Fruit fly (Drosophila melanogaster) whole organism, embryonic: ENCODE data around the gene CG16985.

Experiments used
- ATbp ChIP-seq: fragments of 200-800 bp; sonication (Bioruptor generic); optimal IDR thresholded peaks from 2 replicates; lab custom pipeline; 2017; ENCODE audit warnings: missing biosample characterization, mild to moderate bottlenecking, missing genetic modification characterization, missing genetic modification reagents
- Asciz ChIP-seq: fragments of 200-800 bp; sonication (Bioruptor generic); optimal IDR thresholded peaks from 2 replicates; lab custom pipeline; 2017; ENCODE audit warnings: missing biosample characterization, mild to moderate bottlenecking, missing genetic modification characterization, missing genetic modification reagents
- B-H1 ChIP-seq: fragments of 200-800 bp; sonication (Bioruptor generic); IDR thresholded peaks from 3 replicates; pipeline ENCODE4 v1.3.6; 2022; ENCODE audit warnings: missing biosample characterization, missing genetic modification characterization
- BtbVII ChIP-seq: fragments of 200-800 bp; sonication (Bioruptor generic); optimal IDR thresholded peaks from 3 replicates; lab custom pipeline; 2017; ENCODE audit warnings: missing biosample characterization, mild to moderate bottlenecking, missing genetic modification characterization
- CG10366 ChIP-seq: fragments of 200-800 bp; sonication (Bioruptor generic); IDR thresholded peaks from 2 replicates; pipeline ENCODE4 v1.3.6; 2022; ENCODE audit warnings: missing biosample characterization, missing genetic modification characterization
- CG10462 ChIP-seq: fragments of 200-800 bp; sonication (Bioruptor generic); optimal IDR thresholded peaks from 2 replicates; lab custom pipeline; 2016; ENCODE audit warnings: missing biosample characterization, missing genetic modification characterization
- CG11456 ChIP-seq: fragments of 200-800 bp; sonication (Bioruptor generic); IDR thresholded peaks from 3 replicates; pipeline ENCODE4 v1.3.6; 2022; ENCODE audit warnings: missing biosample characterization, missing genetic modification characterization
- CG11723 ChIP-seq: fragments of 200-800 bp; sonication (Bioruptor generic); optimal IDR thresholded peaks from 2 replicates; lab custom pipeline; 2017; ENCODE audit warnings: missing biosample characterization, mild to moderate bottlenecking, missing genetic modification characterization
- CG12104 ChIP-seq: fragments of 200-800 bp; sonication (Bioruptor generic); optimal IDR thresholded peaks from 3 replicates; lab custom pipeline; 2016; ENCODE audit warnings: missing biosample characterization, missing genetic modification characterization
- CG13296 ChIP-seq: fragments of 200-800 bp; sonication (Bioruptor generic); optimal IDR thresholded peaks from 3 replicates; lab custom pipeline; 2018; ENCODE audit warnings: missing biosample characterization, mild to moderate bottlenecking, missing genetic modification characterization
- CG15073 ChIP-seq: fragments of 200-800 bp; sonication (Bioruptor generic); optimal IDR thresholded peaks from 2 replicates; lab custom pipeline; 2016; ENCODE audit warnings: missing biosample characterization, missing genetic modification characterization
- CG17186 ChIP-seq: fragments of 200-800 bp; sonication (Bioruptor generic); optimal IDR thresholded peaks from 3 replicates; lab custom pipeline; 2017; ENCODE audit warnings: missing biosample characterization, missing genetic modification reagents, missing genetic modification characterization
- CG17385 ChIP-seq: fragments of 200-800 bp; sonication (Bioruptor generic); optimal IDR thresholded peaks from 3 replicates; lab custom pipeline; 2018; ENCODE audit warnings: missing biosample characterization, mild to moderate bottlenecking, missing genetic modification characterization
- CG17912 ChIP-seq: fragments of 200-800 bp; sonication (Bioruptor generic); optimal IDR thresholded peaks from 2 replicates; lab custom pipeline; 2018; ENCODE audit warnings: missing biosample characterization, mild to moderate bottlenecking, missing genetic modification characterization
- CG2120 ChIP-seq: fragments of 200-800 bp; sonication (Bioruptor generic); optimal IDR thresholded peaks from 3 replicates; lab custom pipeline; 2016; ENCODE audit warnings: missing biosample characterization, missing genetic modification characterization
- CG2875 ChIP-seq: fragments of 200-800 bp; sonication (Bioruptor generic); optimal IDR thresholded peaks from 2 replicates; lab custom pipeline; 2017; ENCODE audit warnings: missing biosample characterization, mild to moderate bottlenecking, missing genetic modification characterization, missing genetic modification reagents
- CG4282 ChIP-seq: fragments of 200-800 bp; sonication (Bioruptor generic); optimal IDR thresholded peaks from 2 replicates; lab custom pipeline; 2016; ENCODE audit warnings: missing biosample characterization, missing genetic modification characterization
- CG4328 ChIP-seq: fragments of 200-800 bp; sonication (Bioruptor generic); optimal IDR thresholded peaks from 3 replicates; lab custom pipeline; 2017; ENCODE audit warnings: missing biosample characterization, missing genetic modification reagents, missing genetic modification characterization
- CG4854 ChIP-seq: fragments of 200-800 bp; sonication (Bioruptor generic); optimal IDR thresholded peaks from 2 replicates; lab custom pipeline; 2016; ENCODE audit warnings: missing biosample characterization, missing genetic modification characterization, inconsistent platforms
- CG7839 ChIP-seq: fragments of 200-800 bp; sonication (Bioruptor generic); optimal IDR thresholded peaks from 3 replicates; lab custom pipeline; 2018; ENCODE audit warnings: missing biosample characterization, mild to moderate bottlenecking, missing genetic modification characterization, moderate library complexity
- CG7963 ChIP-seq: fragments of 200-800 bp; sonication (Bioruptor generic); IDR thresholded peaks from 3 replicates; pipeline ENCODE4 v1.3.6; 2022; ENCODE audit warnings: missing biosample characterization, missing genetic modification characterization; ENCODE audit not compliant: partially characterized antibody
- CG9609 ChIP-seq: fragments of 200-800 bp; sonication (Bioruptor generic); optimal IDR thresholded peaks from 3 replicates; lab custom pipeline; 2016; ENCODE audit warnings: missing biosample characterization, missing genetic modification characterization
- CG9727 ChIP-seq: fragments of 200-800 bp; sonication (Bioruptor generic); optimal IDR thresholded peaks from 3 replicates; lab custom pipeline; 2017; ENCODE audit warnings: missing biosample characterization, mild to moderate bottlenecking, missing genetic modification characterization
- Dfd ChIP-seq, 2 experiments: fragments of >200 bp; optimal IDR thresholded peaks; 2 replicates each; lab custom pipeline; 2017; ENCODE audit warnings: missing biosample characterization in 2 of 2, missing genetic modification characterization in 2 of 2
- HLHmδ ChIP-seq: fragments of 200-800 bp; sonication (Bioruptor generic); optimal IDR thresholded peaks from 2 replicates; lab custom pipeline; 2018; ENCODE audit warnings: missing biosample characterization, mild to moderate bottlenecking, missing genetic modification characterization, moderate library complexity
- Hr3 ChIP-seq: fragments of 200-800 bp; sonication (Bioruptor generic); optimal IDR thresholded peaks from 3 replicates; lab custom pipeline; 2016; ENCODE audit warnings: missing biosample characterization, missing genetic modification characterization
- Hr78 ChIP-seq, 2 experiments: fragments of 200-800 bp in 1 of 2; fragments of >200 bp in 1 of 2; sonication (Bioruptor generic) in 1 of 2; optimal IDR thresholded peaks; 2 replicates each; lab custom pipeline; 2017 to 2019; ENCODE audit warnings: missing biosample characterization in 2 of 2, missing genetic modification characterization in 2 of 2, mild to moderate bottlenecking in 1 of 2, moderate library complexity in 1 of 2
- Med ChIP-seq: fragments of 200-800 bp; sonication (Bioruptor generic); peaks from one replicate; lab custom pipeline; 2016; ENCODE audit warnings: missing biosample characterization, missing genetic modification characterization, mild to moderate bottlenecking, inconsistent platforms, moderate library complexity
- Poxn ChIP-seq: fragments of 200-800 bp; sonication (Bioruptor generic); IDR thresholded peaks from 2 replicates; pipeline ENCODE4 v1.3.6; 2022; ENCODE audit warnings: missing biosample characterization, missing genetic modification characterization
- bowl ChIP-seq: fragments of 200-800 bp; sonication (Bioruptor generic); IDR thresholded peaks from 2 replicates; pipeline ENCODE4 v1.3.6; 2022; ENCODE audit warnings: missing biosample characterization, missing genetic modification characterization
- chif ChIP-seq, 2 experiments: fragments of 200-800 bp; sonication (Bioruptor generic); optimal IDR thresholded peaks; 3 replicates each; lab custom pipeline; 2016; ENCODE audit warnings: missing biosample characterization in 2 of 2, missing genetic modification characterization in 2 of 2
- cwo ChIP-seq: fragments of 200-800 bp; sonication (Bioruptor generic); optimal IDR thresholded peaks from 3 replicates; lab custom pipeline; 2017; ENCODE audit warnings: missing biosample characterization, missing genetic modification characterization, mild to moderate bottlenecking, moderate library complexity, missing genetic modification reagents
- eve ChIP-seq, 2 experiments: fragments of >200 bp; optimal IDR thresholded peaks; 2 replicates each; lab custom pipeline; 2017; ENCODE audit warnings: missing biosample characterization in 2 of 2, missing genetic modification characterization in 2 of 2
- gce ChIP-seq: fragments of 200-800 bp; sonication (Bioruptor generic); IDR thresholded peaks from 3 replicates; pipeline ENCODE4 v1.3.6; 2022; ENCODE audit warnings: missing biosample characterization, missing genetic modification characterization
- gcm2 ChIP-seq: fragments of 200-800 bp; sonication (Bioruptor generic); optimal IDR thresholded peaks from 2 replicates; lab custom pipeline; 2016; ENCODE audit warnings: missing biosample characterization, missing genetic modification characterization
- gt ChIP-seq: fragments of 200-800 bp; sonication (Bioruptor generic); IDR thresholded peaks from 2 replicates; pipeline ENCODE4 v1.3.6; 2022; ENCODE audit warnings: missing biosample characterization, missing genetic modification characterization
- hb ChIP-seq: fragments of 200-800 bp; sonication (Bioruptor generic); IDR thresholded peaks from 3 replicates; pipeline ENCODE4 v1.3.6; 2022; ENCODE audit warnings: missing biosample characterization, missing genetic modification characterization; ENCODE audit not compliant: partially characterized antibody
- klu ChIP-seq: fragments of 200-800 bp; sonication (Bioruptor generic); IDR thresholded peaks from 2 replicates; pipeline ENCODE4 v1.3.6; 2022; ENCODE audit warnings: missing biosample characterization, missing genetic modification characterization
- lilli ChIP-seq: fragments of 200-800 bp; sonication (Bioruptor generic); optimal IDR thresholded peaks from 3 replicates; lab custom pipeline; 2016; ENCODE audit warnings: missing biosample characterization, missing genetic modification characterization
- maf-S ChIP-seq: fragments of 200-800 bp; sonication (Bioruptor generic); optimal IDR thresholded peaks from 2 replicates; lab custom pipeline; 2016; ENCODE audit warnings: missing biosample characterization, missing genetic modification characterization
- nom ChIP-seq: fragments of 200-800 bp; sonication (Bioruptor generic); optimal IDR thresholded peaks from 2 replicates; lab custom pipeline; 2017; ENCODE audit warnings: missing biosample characterization, missing genetic modification characterization, mild to moderate bottlenecking, moderate library complexity, missing genetic modification reagents
- onecut ChIP-seq: fragments of 200-800 bp; sonication (Bioruptor generic); IDR thresholded peaks from 2 replicates; pipeline ENCODE4 v1.3.6; 2022; ENCODE audit warnings: missing biosample characterization, missing genetic modification characterization
- pfk ChIP-seq: fragments of 200-800 bp; sonication (Bioruptor generic); optimal IDR thresholded peaks from 2 replicates; lab custom pipeline; 2018; ENCODE audit warnings: missing biosample characterization, mild to moderate bottlenecking, missing genetic modification characterization, moderate library complexity
- run ChIP-seq: fragments of 200-800 bp; sonication (Bioruptor generic); optimal IDR thresholded peaks from 3 replicates; lab custom pipeline; 2018; ENCODE audit warnings: missing biosample characterization, mild to moderate bottlenecking, missing genetic modification characterization
- salm ChIP-seq: fragments of 200-800 bp; sonication (Bioruptor generic); optimal IDR thresholded peaks from 2 replicates; lab custom pipeline; 2018; ENCODE audit warnings: missing biosample characterization, mild to moderate bottlenecking, missing genetic modification characterization
- schlank ChIP-seq: fragments of 200-800 bp; sonication (Bioruptor generic); optimal IDR thresholded peaks from 2 replicates; lab custom pipeline; 2018; ENCODE audit warnings: missing biosample characterization, mild to moderate bottlenecking, missing genetic modification characterization
- sna ChIP-seq: fragments of 200-800 bp; sonication (Bioruptor generic); IDR thresholded peaks from 2 replicates; pipeline ENCODE4 v1.3.6; 2022; ENCODE audit warnings: missing biosample characterization, missing genetic modification characterization; ENCODE audit not compliant: partially characterized antibody
- ssp ChIP-seq: fragments of 200-800 bp; sonication (Bioruptor generic); IDR thresholded peaks from 2 replicates; pipeline ENCODE4 v1.3.6; 2022; ENCODE audit warnings: missing biosample characterization, missing genetic modification characterization
- usp ChIP-seq: fragments of >200 bp; optimal IDR thresholded peaks from 2 replicates; lab custom pipeline; 2017; ENCODE audit warnings: missing biosample characterization, missing genetic modification characterization
- vvl ChIP-seq: fragments of 200-800 bp; sonication (Bioruptor generic); IDR thresholded peaks from 2 replicates; pipeline ENCODE4 v1.3.6; 2022; ENCODE audit warnings: missing biosample characterization, missing genetic modification characterization

CG16985 gene

DNA sequence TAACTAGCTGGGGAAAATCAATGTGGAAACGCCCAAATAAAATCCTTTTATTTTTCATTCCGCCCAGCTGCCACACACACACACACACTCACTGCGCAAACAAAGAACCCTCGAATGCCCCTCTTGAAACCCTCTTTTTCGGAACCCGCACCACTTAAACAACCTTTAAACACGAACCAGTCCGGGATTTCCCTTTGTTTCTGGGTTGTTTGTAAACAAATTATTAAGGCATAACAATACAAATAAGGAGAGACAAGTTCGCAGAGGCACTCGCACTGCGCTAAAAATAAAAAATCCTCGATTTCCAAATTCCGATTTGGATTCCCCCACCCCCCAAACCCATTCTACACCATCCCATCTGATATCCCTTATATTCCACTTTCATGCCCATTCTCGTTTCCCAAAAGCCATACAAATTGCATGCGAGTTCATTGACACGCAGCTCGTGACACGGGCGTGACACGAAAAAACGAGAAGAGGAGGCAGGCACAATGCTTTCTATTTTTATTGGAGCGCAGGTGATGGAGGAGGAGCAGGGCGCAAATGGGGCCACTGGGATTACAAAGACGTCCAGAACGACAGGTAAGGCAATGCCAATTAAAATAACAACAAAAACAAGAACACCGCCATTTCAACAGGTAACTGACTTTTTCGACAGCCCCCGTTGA, 19.4 kb upstream of the CG16985 start (continued):
- TF ChIP-seq pfk (GFP tag; lab: Kevin White, UChicago), result no peak
- TF ChIP-seq CG15073 (GFP tag; lab: Kevin White, UChicago), result no peak
- TF ChIP-seq Hr3, result no peak
- TF ChIP-seq CG2875 (GFP tag; lab: Kevin White, UChicago), result no peak
- no peak for TF ChIP-seq CG12104 (GFP tag; lab: Kevin White, UChicago)
- no peak for TF ChIP-seq gt
- TF ChIP-seq CG2120 (GFP tag; lab: Kevin White, UChicago), result no peak
- no peak for TF ChIP-seq usp
- peak; percentile 76 for TF ChIP-seq sna (GFP tag; lab: Robert Waterston, UW)
- TF ChIP-seq ATbp (GFP tag; lab: Kevin White, UChicago), result no peak
- TF ChIP-seq CG10366 (GFP tag; lab: Robert Waterston, UW), result no peak
- no peak for TF ChIP-seq CG4282
- TF ChIP-seq klu (GFP tag; lab: Robert Waterston, UW), result no peak
- no peak for TF ChIP-seq CG10462 (GFP tag; lab: Kevin White, UChicago)
- TF ChIP-seq CG9609 (GFP tag; lab: Kevin White, UChicago), result no peak
- no peak for TF ChIP-seq salm (tag; lab: Kevin White, UChicago)
- peak in 1 of 2 experiments; percentile 37 for TF ChIP-seq Dfd (GFP tag; optimal IDR thresholded peaks at IDR 0.05; lab: Kevin White, UChicago)
- TF ChIP-seq CG17385 (GFP tag; lab: Kevin White, UChicago), result no peak
- TF ChIP-seq onecut, result no peak
- TF ChIP-seq CG11456 (GFP tag; lab: Robert Waterston, UW), result no peak
- TF ChIP-seq HLHmδ (GFP tag; lab: Kevin White, UChicago), result no peak
- no peak for TF ChIP-seq maf-S (GFP tag; lab: Kevin White, UChicago)
- TF ChIP-seq lilli (GFP tag; lab: Kevin White, UChicago), result no peak
- TF ChIP-seq Med, result peak; percentile 43
- peak in 1 of 2 experiments; percentile 39 for TF ChIP-seq Hr78 (GFP tag; optimal IDR thresholded peaks at IDR 0.05; lab: Kevin White, UChicago)
- no peak for TF ChIP-seq CG13296
- no peak for TF ChIP-seq nom (GFP tag; lab: Kevin White, UChicago)
- no peak for TF ChIP-seq bowl (GFP tag; lab: Robert Waterston, UW)
- no peak for TF ChIP-seq Poxn (GFP tag; lab: Robert Waterston, UW)
- no peak for TF ChIP-seq eve (GFP tag; optimal IDR thresholded peaks at IDR 0.05; lab: Kevin White, UChicago)
- TF ChIP-seq CG11723 (GFP tag; lab: Kevin White, UChicago), result no peak
- TF ChIP-seq schlank (tag; lab: Kevin White, UChicago), result no peak
- TF ChIP-seq CG4328 (GFP tag; lab: Kevin White, UChicago), result no peak
- no peak for TF ChIP-seq vvl (GFP tag; lab: Robert Waterston, UW)
- TF ChIP-seq CG7839 (tag; lab: Kevin White, UChicago), result no peak
- TF ChIP-seq B-H1 (GFP tag; lab: Robert Waterston, UW), result no peak
- no peak for TF ChIP-seq ssp
- no peak for TF ChIP-seq chif (GFP tag; optimal IDR thresholded peaks at IDR 0.05; lab: Kevin White, UChicago)
- peak; percentile 60; the same call in 2 of the 3 replicates for TF ChIP-seq CG7963
- no peak for TF ChIP-seq gcm2 (GFP tag; lab: Kevin White, UChicago)
- no peak for TF ChIP-seq CG4854 (GFP tag; lab: Kevin White, UChicago)
- no peak for TF ChIP-seq gce
- TF ChIP-seq CG9727, result no peak
- TF ChIP-seq BtbVII (GFP tag; lab: Kevin White, UChicago), result no peak
- no peak for TF ChIP-seq CG17186
- TF ChIP-seq Asciz (GFP tag; lab: Kevin White, UChicago), result no peak
- TF ChIP-seq run, result no peak
- TF ChIP-seq CG17912, result no peak
- no peak for TF ChIP-seq cwo (GFP tag; lab: Kevin White, UChicago)
- TF ChIP-seq hb (GFP tag; lab: Robert Waterston, UW), result 0 out of 3 replicates have a peak, but pooled peaks have one; percentile 62
